Worm (Caenorhabditis elegans) whole organism, young adult: ENCODE data around the gene R09E10.6.

Experiments
- B0035.1 ChIP-seq: sonication (generic microtip); optimal IDR thresholded peaks from 2 replicates; lab custom pipeline; 2016; ENCODE audit warnings: missing genetic modification characterization, mild to moderate bottlenecking, missing compliant biosample characterization, missing genotype, missing genetic modification reagents
- B0261.1 ChIP-seq: sonication (generic microtip); optimal IDR thresholded peaks from 2 replicates; lab custom pipeline; 2016; ENCODE audit warnings: mild to moderate bottlenecking, missing genetic modification characterization, moderate library complexity, missing compliant biosample characterization
- D2030.7 ChIP-seq: fragments of 200-800 bp; sonication (Bioruptor generic); IDR thresholded peaks from 2 replicates; pipeline ENCODE4 v1.3.6; 2022; ENCODE audit warnings: missing genetic modification reagents, missing genetic modification characterization, missing compliant biosample characterization
- F33H1.4 ChIP-seq: fragments of 200-800 bp; sonication (Bioruptor generic); IDR thresholded peaks from 2 replicates; pipeline ENCODE4 v1.3.6; 2022; ENCODE audit warnings: missing genetic modification reagents, missing genetic modification characterization, missing compliant biosample characterization
- F37B4.10 ChIP-seq: fragments of 200-800 bp; sonication (Bioruptor generic); IDR thresholded peaks from 2 replicates; pipeline ENCODE4 v1.3.6; 2022; ENCODE audit warnings: missing genetic modification characterization, missing compliant biosample characterization
- F52B5.7 ChIP-seq: sonication (generic microtip); optimal IDR thresholded peaks from 2 replicates; lab custom pipeline; 2016; ENCODE audit warnings: mild to moderate bottlenecking, missing genetic modification characterization, missing compliant biosample characterization
- F57A8.1 ChIP-seq: fragments of 200-800 bp; sonication (Bioruptor generic); optimal IDR thresholded peaks from 2 replicates; lab custom pipeline; 2018; ENCODE audit warnings: mild to moderate bottlenecking, missing genetic modification characterization, moderate library complexity, missing compliant biosample characterization
- F57C9.4 ChIP-seq: sonication (generic microtip); optimal IDR thresholded peaks from 2 replicates; lab custom pipeline; 2017; ENCODE audit warnings: mild to moderate bottlenecking, missing genetic modification characterization, missing compliant biosample characterization
- K12H6.12 ChIP-seq: fragments of 200-800 bp; sonication (Bioruptor generic); optimal IDR thresholded peaks from 2 replicates; lab custom pipeline; 2018; ENCODE audit warnings: mild to moderate bottlenecking, missing genetic modification characterization, missing compliant biosample characterization
- Y95B8A.8 ChIP-seq: fragments of 200-800 bp; sonication (Bioruptor generic); IDR thresholded peaks from 2 replicates; pipeline ENCODE4 v1.3.6; 2022; ENCODE audit warnings: missing genetic modification reagents, missing genetic modification characterization, missing compliant biosample characterization
- aptf-3 ChIP-seq: fragments of 200-800 bp; sonication (Bioruptor generic); IDR thresholded peaks from 2 replicates; pipeline ENCODE4 v1.3.6; 2022; ENCODE audit warnings: missing genetic modification characterization, missing compliant biosample characterization
- attf-6 ChIP-seq: fragments of 200-800 bp; sonication (Bioruptor generic); IDR thresholded peaks from 2 replicates; pipeline ENCODE4 v1.3.6; 2022; ENCODE audit warnings: missing genetic modification reagents, missing genetic modification characterization, missing compliant biosample characterization
- bed-2 ChIP-seq: fragments of 200-800 bp; sonication (Bioruptor generic); IDR thresholded peaks from 2 replicates; pipeline ENCODE4 v1.3.6; 2022; ENCODE audit warnings: missing genetic modification reagents, missing genetic modification characterization, missing compliant biosample characterization
- dpl-1 ChIP-seq: fragments of 150-350 bp; optimal IDR thresholded peaks from 2 replicates; lab custom pipeline; 2014; ENCODE audit warnings: missing biosample characterization, missing genetic modification reagents, missing genetic modification characterization
- efl-1 ChIP-seq: fragments of 150-350 bp; optimal IDR thresholded peaks from 2 replicates; lab custom pipeline; 2014; ENCODE audit warnings: missing biosample characterization, missing genetic modification reagents, missing genetic modification characterization
- egl-44 ChIP-seq: fragments of 200-800 bp; sonication (Bioruptor generic); IDR thresholded peaks from 2 replicates; pipeline ENCODE4 v1.3.6; 2022; ENCODE audit warnings: missing genetic modification reagents, missing genetic modification characterization, missing compliant biosample characterization
- egrh-3 ChIP-seq: fragments of 200-800 bp; sonication (Bioruptor generic); IDR thresholded peaks from 2 replicates; pipeline ENCODE4 v1.3.6; 2022; ENCODE audit warnings: missing genetic modification reagents, missing genetic modification characterization, missing compliant biosample characterization
- hmg-1.2 ChIP-seq: fragments of 200-800 bp; sonication (Bioruptor generic); IDR thresholded peaks from 2 replicates; pipeline ENCODE4 v1.3.6; 2022; ENCODE audit warnings: missing genetic modification reagents, missing genetic modification characterization, missing compliant biosample characterization
- lag-1 ChIP-seq: fragments of 200-800 bp; sonication (Bioruptor generic); IDR thresholded peaks from 2 replicates; pipeline ENCODE4 v1.3.6; 2022; ENCODE audit warnings: missing genetic modification reagents, missing genetic modification characterization, missing compliant biosample characterization
- lin-54 ChIP-seq: fragments of 200-800 bp; sonication (Bioruptor generic); optimal IDR thresholded peaks from 2 replicates; lab custom pipeline; 2018; ENCODE audit warnings: mild to moderate bottlenecking, missing genetic modification characterization, missing compliant biosample characterization
- madf-10 ChIP-seq: sonication (generic microtip); optimal IDR thresholded peaks from 2 replicates; lab custom pipeline; 2016; ENCODE audit warnings: mild to moderate bottlenecking, missing genetic modification characterization, missing compliant biosample characterization
- madf-6 ChIP-seq: fragments of 200-800 bp; sonication (Bioruptor generic); IDR thresholded peaks from 2 replicates; pipeline ENCODE4 v1.3.6; 2022; ENCODE audit warnings: missing genetic modification reagents, missing genetic modification characterization, missing compliant biosample characterization
- mes-4 ChIP-seq: sonication (generic microtip); optimal IDR thresholded peaks from 2 replicates; lab custom pipeline; 2016; ENCODE audit warnings: missing genotype, missing genetic modification characterization, missing compliant biosample characterization
- nfya-2 ChIP-seq: fragments of 200-800 bp; sonication (Bioruptor generic); IDR thresholded peaks from 2 replicates; pipeline ENCODE4 v1.3.6; 2022; ENCODE audit warnings: missing genetic modification reagents, missing genetic modification characterization, missing compliant biosample characterization
- nhr-120 ChIP-seq: fragments of 200-800 bp; sonication (Bioruptor generic); IDR thresholded peaks from 2 replicates; pipeline ENCODE4 v1.3.6; 2022; ENCODE audit warnings: missing genetic modification characterization, missing compliant biosample characterization
- nhr-80 ChIP-seq: sonication (generic microtip); optimal IDR thresholded peaks from 2 replicates; lab custom pipeline; 2016; ENCODE audit warnings: missing genetic modification characterization, missing compliant biosample characterization
- nhr-90 ChIP-seq: sonication (generic microtip); optimal IDR thresholded peaks from 2 replicates; lab custom pipeline; 2016; ENCODE audit warnings: missing genotype, mild to moderate bottlenecking, missing genetic modification characterization, missing compliant biosample characterization
- rpc-1 ChIP-seq, 2 experiments: fragments of 150-350 bp in 1 of 2; sonication (generic microtip) in 1 of 2; optimal IDR thresholded peaks; 2 replicates each; lab custom pipeline; 2014 to 2018; ENCODE audit warnings: missing biosample characterization in 1 of 2, missing genetic modification characterization in 1 of 2, missing genetic modification reagents in 1 of 2, missing genotype in 1 of 2
- sea-2 ChIP-seq: fragments of 200-800 bp; sonication (Bioruptor generic); IDR thresholded peaks from 2 replicates; pipeline ENCODE4 v1.3.6; 2022; ENCODE audit warnings: missing genetic modification characterization, missing compliant biosample characterization
- snpc-1.1 ChIP-seq: sonication (generic microtip); optimal IDR thresholded peaks from 2 replicates; lab custom pipeline; 2017; ENCODE audit warnings: missing genetic modification characterization, mild to moderate bottlenecking, missing compliant biosample characterization, antibody characterized with exemption, moderate library complexity, missing genotype, missing genetic modification reagents; ENCODE audit not compliant: insufficient read depth
- snpc-1.3 ChIP-seq: sonication (generic microtip); optimal IDR thresholded peaks from 2 replicates; lab custom pipeline; 2017; ENCODE audit warnings: missing genetic modification characterization, mild to moderate bottlenecking, missing compliant biosample characterization, antibody characterized with exemption, moderate library complexity, missing genotype, missing genetic modification reagents; ENCODE audit not compliant: insufficient read depth
- snpc-3.4 ChIP-seq: sonication (generic microtip); optimal IDR thresholded peaks from 2 replicates; lab custom pipeline; 2017; ENCODE audit warnings: missing genetic modification characterization, mild to moderate bottlenecking, missing compliant biosample characterization, antibody characterized with exemption, moderate library complexity, missing genotype, missing genetic modification reagents
- snpc-4 ChIP-seq, 5 experiments: fragments of 150-350 bp in 1 of 5; sonication (generic microtip) in 4 of 5; optimal IDR thresholded peaks; 2 replicates each; lab custom pipeline; 2014 to 2018; ENCODE audit warnings: missing genetic modification characterization in 5 of 5, missing biosample characterization in 3 of 5, antibody characterized with exemption in 2 of 5, mild to moderate bottlenecking in 2 of 5, missing compliant biosample characterization in 2 of 5, missing genotype in 2 of 5, moderate library complexity in 2 of 5, missing genetic modification reagents in 1 of 5
- xnd-1 ChIP-seq: sonication (generic microtip); optimal IDR thresholded peaks from 2 replicates; lab custom pipeline; 2016; ENCODE audit warnings: missing genotype, missing genetic modification reagents, missing genetic modification characterization, missing compliant biosample characterization
- ztf-18 ChIP-seq: sonication (generic microtip); optimal IDR thresholded peaks from 2 replicates; lab custom pipeline; 2016; ENCODE audit warnings: missing genotype, mild to moderate bottlenecking, missing genetic modification characterization, missing compliant biosample characterization
- ztf-28 ChIP-seq: fragments of 200-800 bp; sonication (Bioruptor generic); IDR thresholded peaks from 2 replicates; pipeline ENCODE4 v1.3.6; 2022; ENCODE audit warnings: missing genetic modification reagents, missing genetic modification characterization, missing compliant biosample characterization

Gene R09E10.6

DNA sequence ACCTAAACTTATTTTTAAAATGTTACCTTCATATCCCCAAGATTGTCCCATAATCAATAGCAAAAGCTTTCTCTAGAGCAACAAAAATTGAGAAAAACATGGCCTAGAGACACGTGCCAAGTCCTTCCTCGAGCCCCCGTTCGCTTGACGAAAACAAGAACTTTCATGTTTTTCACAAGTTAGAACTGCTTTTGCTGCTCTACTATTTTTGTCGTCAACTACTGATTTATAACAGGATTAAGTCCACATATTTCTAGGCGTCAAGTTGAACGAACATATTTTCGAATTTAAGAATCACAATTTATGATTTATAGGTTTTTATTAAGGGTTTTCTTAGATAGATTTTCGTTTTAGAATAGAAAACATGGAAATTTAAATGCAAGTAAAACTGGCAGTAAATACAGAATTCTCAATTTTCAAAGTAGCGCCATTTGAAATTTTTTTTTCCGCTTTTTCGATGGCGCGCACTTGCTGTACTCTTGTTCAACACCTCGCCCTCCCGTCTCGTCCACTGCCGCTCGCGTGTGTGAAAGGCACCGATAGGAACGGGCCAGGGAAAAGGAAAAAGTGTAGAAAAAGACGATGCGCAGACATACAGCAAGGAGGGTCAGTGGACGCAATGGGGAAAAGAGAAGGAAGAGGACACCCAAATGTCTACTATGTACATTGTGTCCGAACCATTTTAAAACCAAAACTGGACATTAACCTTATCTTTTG is 9.6 kb downstream of the R09E10.6 start, which contains the start of gene rad-51 (continued):
- TF ChIP-seq bed-2 (GFP tag; lab: Robert Waterston, UW) (no peak), snpc-3.4 (tag; lab: Kevin White, UChicago) (peak; percentile 38), rpc-1 (optimal IDR thresholded peaks at IDR 0.05; lab: Kevin White, UChicago) (no peak), rpc-1 (tag; optimal IDR thresholded peaks at IDR 0.05; lab: Kevin White, UChicago) (no peak), B0261.1 (tag; lab: Kevin White, UChicago) (no peak), F57A8.1 (no peak), snpc-1.1 (no peak), hmg-1.2 (GFP tag; lab: Robert Waterston, UW) (peak; percentile 91; the same call in 1 of the 2 replicates), efl-1 (peak; percentile 61), D2030.7 (GFP tag; lab: Robert Waterston, UW) (no peak), madf-10 (tag; lab: Kevin White, UChicago) (no peak), F37B4.10 (no peak), ztf-18 (tag; lab: Kevin White, UChicago) (peak; percentile 19)

DNA sequence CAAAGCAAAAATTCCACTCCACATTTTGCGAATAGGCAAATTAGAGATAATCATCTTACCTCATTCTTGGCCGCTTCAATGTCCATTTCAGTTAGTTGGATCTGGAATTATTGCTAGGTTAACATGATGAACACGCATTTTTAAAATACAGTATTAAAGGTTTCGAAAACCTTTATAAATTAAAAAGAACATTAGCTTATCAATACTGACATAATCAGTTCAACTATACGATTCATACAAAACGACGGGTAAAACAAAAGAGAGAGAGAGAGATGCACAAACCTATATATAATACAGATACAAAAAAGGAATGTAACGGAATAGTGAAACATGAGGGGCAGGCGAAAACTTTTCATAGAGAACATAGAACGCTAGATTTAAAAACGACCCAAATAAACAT is 12.4 kb downstream of the R09E10.6 start, which contains the start of gene thk-1:
thk-1 (minus strand) TSS at position 101 of the 400 bp plus-strand sequence.
- TF ChIP-seq mes-4 (tag; lab: Kevin White, UChicago) (no peak), snpc-4 (GFP tag; optimal IDR thresholded peaks at IDR 0.05; lab: Kevin White, UChicago) (no peak), snpc-4 (tag; optimal IDR thresholded peaks at IDR 0.05; lab: Kevin White, UChicago) (no peak), ztf-28 (GFP tag; lab: Robert Waterston, UW) (no peak), K12H6.12 (tag; lab: Kevin White, UChicago) (no peak), nhr-90 (tag; lab: Kevin White, UChicago) (no peak), F52B5.7 (tag; lab: Kevin White, UChicago) (no peak), nhr-80 (tag; lab: Kevin White, UChicago) (peak; percentile 5), attf-6 (no peak), Y95B8A.8 (GFP tag; lab: Robert Waterston, UW) (no peak)

DNA sequence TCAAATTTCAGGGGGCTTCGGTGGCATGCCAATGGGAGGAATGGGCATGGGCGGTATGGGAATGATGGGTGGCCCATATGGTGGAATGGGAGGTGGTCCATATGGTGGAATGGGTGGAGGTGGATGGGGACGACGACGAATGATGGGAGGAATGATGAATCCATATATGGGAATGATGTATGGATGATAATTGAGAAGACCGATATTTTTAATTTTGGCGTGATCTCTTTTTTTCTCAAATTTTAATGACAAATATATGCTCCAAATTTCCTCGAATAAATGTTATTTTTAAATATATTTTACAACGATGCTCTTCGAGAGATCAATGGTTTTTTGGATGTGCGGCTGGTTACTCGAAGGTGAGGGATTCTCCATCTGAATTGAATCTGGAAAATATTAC is 16.2 kb downstream of the R09E10.6 start, which contains the start of gene Y43C5A.4:
Y43C5A.4 (plus strand) TSS at position 301 of the 400 bp plus-strand sequence.
- no peak for TF ChIP-seq egrh-3
- TF ChIP-seq K12H6.12 (tag; lab: Kevin White, UChicago): no peak
- no peak for TF ChIP-seq B0035.1 (tag; lab: Kevin White, UChicago)
- TF ChIP-seq egl-44 (GFP tag; lab: Robert Waterston, UW): no peak
- no peak for TF ChIP-seq lin-54 (GFP tag; lab: Kevin White, UChicago)
- no peak for TF ChIP-seq F37B4.10
- TF ChIP-seq F33H1.4 (GFP tag; lab: Robert Waterston, UW): no peak
- TF ChIP-seq nhr-120: no peak
- TF ChIP-seq dpl-1 (GFP tag; lab: Kevin White, UChicago): no peak
- TF ChIP-seq xnd-1 (tag; lab: Kevin White, UChicago): no peak
- no peak for TF ChIP-seq lag-1
- TF ChIP-seq, all 124 proteins: peak for 0

DNA sequence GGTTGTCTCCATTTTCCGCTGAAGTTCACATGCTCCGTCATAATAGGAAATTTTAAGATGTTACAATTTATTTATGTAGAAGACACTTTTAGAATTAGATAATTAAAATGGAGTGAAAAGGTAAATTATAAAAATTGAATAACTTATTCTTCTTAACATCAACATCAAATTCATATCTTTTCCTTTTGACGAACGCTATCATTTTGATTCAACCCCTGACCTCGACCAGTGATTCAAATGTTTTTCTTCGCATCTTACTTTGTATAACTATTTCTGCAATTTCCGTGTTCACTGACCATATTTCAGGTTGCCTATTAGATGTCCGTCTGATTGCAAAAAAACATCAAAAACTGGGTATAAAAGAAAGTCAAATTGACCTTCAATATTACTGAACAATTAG is 17.0 kb downstream of the R09E10.6 start, which contains the start of gene Y43C5A.7:
Y43C5A.7 (plus strand) TSS at position 301 of the 400 bp plus-strand sequence.
- no peak for TF ChIP-seq sea-2
- TF ChIP-seq efl-1: no peak
- TF ChIP-seq snpc-1.3: no peak
- no peak for TF ChIP-seq nfya-2 (GFP tag; lab: Robert Waterston, UW)
- TF ChIP-seq aptf-3: no peak
- TF ChIP-seq F57C9.4: no peak
- no peak for TF ChIP-seq madf-6 (GFP tag; lab: Robert Waterston, UW)
- TF ChIP-seq, all 124 proteins: peak for 0
